Fruit fly (Drosophila melanogaster): ENCODE data around the gene CG43373.

Gene CG43373

DNA sequence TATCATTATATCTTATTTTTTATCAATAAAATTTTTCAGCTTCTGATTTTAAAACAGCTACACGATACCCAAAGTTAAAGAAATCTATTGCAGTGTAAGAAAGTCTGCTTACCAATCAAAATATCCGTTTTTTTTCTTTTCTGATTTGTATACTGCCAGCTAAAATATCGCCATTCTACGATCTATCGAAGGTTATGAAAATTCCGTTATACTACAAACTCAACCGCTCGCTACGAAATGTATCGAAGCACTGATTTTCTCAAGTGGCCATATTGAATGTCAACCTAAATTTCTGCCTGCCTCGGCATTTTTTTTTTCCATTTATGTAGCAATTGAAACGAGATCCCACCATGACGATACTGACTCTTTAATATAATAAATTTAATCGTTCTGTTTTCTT is 36.9 kb upstream of the CG43373 start, which contains the start of gene nxf2 (continued):
- peak; percentile 43 for TF ChIP-seq nerfin-1 (tag; optimal IDR thresholded peaks at IDR 0.05)
- 0 out of 2 replicates have a peak, but pooled peaks have one; percentile 25 for TF ChIP-seq Xrp1 (GFP tag; IDR thresholded peaks at IDR 0.05)
- TF ChIP-seq Sry-δ (GFP tag; optimal IDR thresholded peaks at IDR 0.05) = peak; percentile 40
- TF ChIP-seq CG2199 (GFP tag; IDR thresholded peaks at IDR 0.05) = 0 out of 3 replicates have a peak, but pooled peaks have one; percentile 41
- TF ChIP-seq stwl (tag; optimal IDR thresholded peaks at IDR 0.05) = peak; percentile 25
- TF ChIP-seq CG10267 (tag; optimal IDR thresholded peaks at IDR 0.05) = peak; percentile 76

DNA sequence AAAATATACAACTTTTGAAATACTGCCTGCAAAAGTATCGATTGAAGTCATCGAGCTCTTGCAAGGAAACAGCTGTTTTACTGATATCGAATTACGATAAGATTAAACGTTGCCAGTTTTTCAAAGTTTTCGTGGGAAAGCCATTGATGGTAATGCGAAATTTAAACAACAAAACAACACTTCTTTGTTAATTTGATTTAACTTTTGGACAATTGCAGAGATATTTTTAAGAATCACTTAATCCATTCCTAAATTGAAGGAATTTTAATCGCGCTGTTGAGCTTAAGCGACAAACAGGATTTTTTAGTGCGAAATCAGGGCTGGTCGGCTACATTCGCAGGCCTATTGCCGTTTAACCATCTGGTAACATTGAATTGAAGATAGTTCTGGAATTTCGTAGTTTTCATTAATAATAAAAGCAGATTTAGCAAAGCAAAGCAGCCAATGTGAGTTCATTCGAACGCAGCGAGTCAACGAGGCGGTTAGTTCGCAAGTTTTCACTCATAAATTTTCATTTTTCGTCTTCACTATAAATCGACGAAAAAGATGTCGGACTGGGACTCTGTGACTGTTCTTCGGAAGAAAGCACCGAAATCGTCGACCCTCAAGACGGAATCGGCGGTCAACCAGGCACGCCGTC is 31.3 kb upstream of the CG43373 start, which contains the start of gene mbf1:
TSS of gene mbf1 (plus strand) at position 130 of the 640 bp plus-strand sequence.
- TF ChIP-seq Six4 (GFP tag; optimal IDR thresholded peaks at IDR 0.05) = no peak
- TF ChIP-seq nmo (GFP tag; optimal IDR thresholded peaks at IDR 0.05) = peak; percentile 61
- TF ChIP-seq tgo (GFP tag; IDR thresholded peaks at IDR 0.05) = no peak
- TF ChIP-seq CG1832 (GFP tag; optimal IDR thresholded peaks at IDR 0.05) = no peak
- TF ChIP-seq CG4820 (GFP tag; optimal IDR thresholded peaks at IDR 0.05) = no peak
- TF ChIP-seq CG31224 (GFP tag; IDR thresholded peaks at IDR 0.05) = no peak
- no peak for TF ChIP-seq CG5953 (GFP tag; IDR thresholded peaks at IDR 0.05)
- no peak for TF ChIP-seq CG6854 (GFP tag; optimal IDR thresholded peaks at IDR 0.05)
- TF ChIP-seq her (GFP tag; optimal IDR thresholded peaks at IDR 0.05) = no peak
- no peak for TF ChIP-seq CG1792 (GFP tag; optimal IDR thresholded peaks at IDR 0.05)
- peak; percentile 53; the same call in 1 of the 2 replicates for TF ChIP-seq amos (GFP tag; IDR thresholded peaks at IDR 0.05; ENCODE audit: partially characterized antibody)
- TF ChIP-seq Pdp1 (GFP tag; optimal IDR thresholded peaks at IDR 0.05) = peak in 1 of 2 experiments; percentile 39
- TF ChIP-seq sqz (GFP tag; optimal IDR thresholded peaks at IDR 0.05) = no peak
- TF ChIP-seq Bgb (GFP tag; IDR thresholded peaks at IDR 0.05; ENCODE audit: partially characterized antibody) = 0 out of 2 replicates have a peak, but pooled peaks have one; percentile 28
- TF ChIP-seq CG9797 (GFP tag; optimal IDR thresholded peaks at IDR 0.05) = peak; percentile 87
- peak; percentile 32 for TF ChIP-seq CG12769 (tag; optimal IDR thresholded peaks at IDR 0.05)
- TF ChIP-seq CG7839 (tag; optimal IDR thresholded peaks at IDR 0.05) = no peak
- peak; percentile 94 for TF ChIP-seq sd (tag; optimal IDR thresholded peaks at IDR 0.05)
- peak; percentile 18 for TF ChIP-seq CG13424 (tag; optimal IDR thresholded peaks at IDR 0.05)
- TF ChIP-seq Tbp (GFP tag; optimal IDR thresholded peaks at IDR 0.05) = no peak
- TF ChIP-seq zen (tag; optimal IDR thresholded peaks at IDR 0.05) = peak; percentile 21
- TF ChIP-seq CG34376 (GFP tag; optimal IDR thresholded peaks at IDR 0.05) = peak; percentile 16
- TF ChIP-seq CG13775 (GFP tag; optimal IDR thresholded peaks at IDR 0.05) = peak; percentile 13
- TF ChIP-seq grn (GFP tag; optimal IDR thresholded peaks at IDR 0.05) = peak; percentile 73
- no peak for TF ChIP-seq rib (GFP tag; IDR thresholded peaks at IDR 0.05)
- no peak for TF ChIP-seq Trl (optimal IDR thresholded peaks at IDR 0.05)
- TF ChIP-seq Trl (GFP tag; optimal IDR thresholded peaks at IDR 0.05) = peak; percentile 21
- no peak for TF ChIP-seq esg (GFP tag; conservative IDR thresholded peaks at IDR 0.05)
- no peak for TF ChIP-seq Opbp (GFP tag; IDR thresholded peaks at IDR 0.05; ENCODE audit: partially characterized antibody)
- TF ChIP-seq CG4404 (GFP tag; IDR thresholded peaks at IDR 0.05) = no peak
- TF ChIP-seq CG8765 (GFP tag; IDR thresholded peaks at IDR 0.05) = no peak
- TF ChIP-seq CG15269 (tag; optimal IDR thresholded peaks at IDR 0.05) = peak; percentile 16
- no peak for TF ChIP-seq fu2 (GFP tag; optimal IDR thresholded peaks at IDR 0.05)
- TF ChIP-seq CG17568 (GFP tag; optimal IDR thresholded peaks at IDR 0.05) = peak; percentile 22
- TF ChIP-seq Ssrp (tag; optimal IDR thresholded peaks at IDR 0.05) = no peak
- TF ChIP-seq so (GFP tag; IDR thresholded peaks at IDR 0.05) = no peak
- peak; percentile 41; the same call in 1 of the 2 replicates for TF ChIP-seq CG9932 (GFP tag; IDR thresholded peaks at IDR 0.05)
- TF ChIP-seq Nf-YC (tag; optimal IDR thresholded peaks at IDR 0.05) = peak; percentile 55
- TF ChIP-seq CG5180 (GFP tag; optimal IDR thresholded peaks at IDR 0.05) = no peak
- TF ChIP-seq Antp (GFP tag; optimal IDR thresholded peaks at IDR 0.05) = no peak
- TF ChIP-seq ash1 (GFP tag; optimal IDR thresholded peaks at IDR 0.05) = no peak
- no peak for TF ChIP-seq Asciz (GFP tag; optimal IDR thresholded peaks at IDR 0.05)
